Worm (Caenorhabditis elegans): ENCODE results near the gene mrpl-11.

ce11 chrIII:8738289-8738688, 20.8 kb downstream of the mrpl-11 start:
- no peak for TF ChIP-seq elt-1 (tag; optimal IDR thresholded peaks at IDR 0.05)
- no peak for TF ChIP-seq unc-62 (GFP tag; optimal IDR thresholded peaks at IDR 0.05)

Data from whole organism, L2 larva.